Fruit fly (Drosophila melanogaster): ENCODE data around the gene CG13033.

- TF ChIP-seq CG8478 (optimal IDR thresholded peaks at IDR 0.05), result no peak
- no peak for TF ChIP-seq pan (optimal IDR thresholded peaks at IDR 0.05)
- TF ChIP-seq usp (GFP tag; optimal IDR thresholded peaks at IDR 0.05), result no peak
These were observed 26.3 kb upstream of the CG13033 start for dm6 chr3L:16571739-16572063.

Data from whole organism.